Fruit fly (Drosophila melanogaster): ENCODE data around the gene side-VII.

side-VII gene

dm6 chr3R:9747272-9747874, 7.6 kb upstream of the side-VII start, which contains the start of gene CG12948 (continued):
- peak; percentile 55 for TF ChIP-seq Xbp1 (GFP tag; optimal IDR thresholded peaks at IDR 0.05)
- no peak for TF ChIP-seq luna (GFP tag; optimal IDR thresholded peaks at IDR 0.05)
- TF ChIP-seq Opbp (GFP tag; IDR thresholded peaks at IDR 0.05; ENCODE audit: partially characterized antibody), result peak; percentile 76; the same call in 2 of the 3 replicates
- TF ChIP-seq CG8089 (GFP tag; optimal IDR thresholded peaks at IDR 0.05), result no peak
- peak; percentile 4 for TF ChIP-seq CG12219 (GFP tag; optimal IDR thresholded peaks at IDR 0.05)
- peak; percentile 72 for TF ChIP-seq lilli (GFP tag; optimal IDR thresholded peaks at IDR 0.05)
- no peak for TF ChIP-seq CG11085 (GFP tag; IDR thresholded peaks at IDR 0.05)
- peak; percentile 7 for TF ChIP-seq Myb (GFP tag; optimal IDR thresholded peaks at IDR 0.05)
- 0 out of 3 replicates have a peak, but pooled peaks have one; percentile 12 for TF ChIP-seq CG11456 (GFP tag; IDR thresholded peaks at IDR 0.05)
- no peak for TF ChIP-seq CG43689 (GFP tag; IDR thresholded peaks at IDR 0.05)
- no peak for TF ChIP-seq CG8765 (GFP tag; IDR thresholded peaks at IDR 0.05)
- TF ChIP-seq Scr (GFP tag; IDR thresholded peaks at IDR 0.05; ENCODE audit: partially characterized antibody), result peak; percentile 96
- peak; percentile 66 for TF ChIP-seq B-H2 (GFP tag; optimal IDR thresholded peaks at IDR 0.05)
- TF ChIP-seq zfh1 (GFP tag; IDR thresholded peaks at IDR 0.05), result no peak; the same call in 2 of the 3 replicates
- TF ChIP-seq CG17186 (GFP tag; optimal IDR thresholded peaks at IDR 0.05), result no peak
- TF ChIP-seq NfI (GFP tag; optimal IDR thresholded peaks at IDR 0.05), result no peak
- peak; percentile 41 for TF ChIP-seq tx (GFP tag; optimal IDR thresholded peaks at IDR 0.05)
- TF ChIP-seq sd (tag; optimal IDR thresholded peaks at IDR 0.05), result no peak
- TF ChIP-seq Med (GFP tag), result peak; percentile 91
- TF ChIP-seq ato (GFP tag; IDR thresholded peaks at IDR 0.05; ENCODE audit: partially characterized antibody), result peak; percentile 63; the same call in 1 of the 2 replicates
- peak; percentile 22 for TF ChIP-seq dm (GFP tag; optimal IDR thresholded peaks at IDR 0.05)
- no peak for TF ChIP-seq gsb-n (tag; optimal IDR thresholded peaks at IDR 0.05)
- TF ChIP-seq CG12391 (tag; optimal IDR thresholded peaks at IDR 0.05), result peak; percentile 70
- TF ChIP-seq ssp (GFP tag; IDR thresholded peaks at IDR 0.05), result no peak
- TF ChIP-seq CG12155 (GFP tag; optimal IDR thresholded peaks at IDR 0.05), result peak; percentile 39
- TF ChIP-seq CG2875 (GFP tag; optimal IDR thresholded peaks at IDR 0.05), result peak; percentile 11
- TF ChIP-seq al (GFP tag; IDR thresholded peaks at IDR 0.05), result peak; percentile 42; the same call in 1 of the 2 replicates
- TF ChIP-seq disco-r (GFP tag; optimal IDR thresholded peaks at IDR 0.05), result no peak
- TF ChIP-seq kah (GFP tag; optimal IDR thresholded peaks at IDR 0.05), result no peak
- TF ChIP-seq fu2 (GFP tag; optimal IDR thresholded peaks at IDR 0.05), result peak; percentile 3
- TF ChIP-seq Oaz (GFP tag; IDR thresholded peaks at IDR 0.05), result no peak
- peak; percentile 94 for TF ChIP-seq unc-4 (GFP tag; IDR thresholded peaks at IDR 0.05; ENCODE audit: partially characterized antibody)
- TF ChIP-seq inv (GFP tag; IDR thresholded peaks at IDR 0.05; ENCODE audit: partially characterized antibody), result peak; percentile 81
- peak; percentile 16 for TF ChIP-seq pum (GFP tag; optimal IDR thresholded peaks at IDR 0.05)
- peak; percentile 22 for TF ChIP-seq Hr3 (GFP tag; optimal IDR thresholded peaks at IDR 0.05)
- TF ChIP-seq Dip2 (GFP tag; IDR thresholded peaks at IDR 0.05), result no peak
- TF ChIP-seq CG14014 (GFP tag; IDR thresholded peaks at IDR 0.05), result peak; percentile 53
- TF ChIP-seq gro (GFP tag; optimal IDR thresholded peaks at IDR 0.05), result peak; percentile 55
- peak; percentile 68 for TF ChIP-seq sug (tag; optimal IDR thresholded peaks at IDR 0.05)
- peak; percentile 76; the same call in 1 of the 3 replicates for TF ChIP-seq zen2 (GFP tag; IDR thresholded peaks at IDR 0.05; ENCODE audit: partially characterized antibody)
- peak; percentile 17 for TF ChIP-seq Nf-YB (GFP tag; optimal IDR thresholded peaks at IDR 0.05)
- peak; percentile 32 for TF ChIP-seq BtbVII (GFP tag; optimal IDR thresholded peaks at IDR 0.05)
- TF ChIP-seq sim (GFP tag; IDR thresholded peaks at IDR 0.05), result no peak
- TF ChIP-seq CG8388 (GFP tag; optimal IDR thresholded peaks at IDR 0.05), result peak; percentile 31
- TF ChIP-seq CG10543 (GFP tag; optimal IDR thresholded peaks at IDR 0.05), result peak; percentile 62
- peak; percentile 56; the same call in 1 of the 2 replicates for TF ChIP-seq klu (GFP tag; IDR thresholded peaks at IDR 0.05)
- peak; percentile 29 for TF ChIP-seq ERR (GFP tag; optimal IDR thresholded peaks at IDR 0.05)
- TF ChIP-seq CG13894 (tag; optimal IDR thresholded peaks at IDR 0.05), result no peak
- TF ChIP-seq ems (GFP tag; optimal IDR thresholded peaks at IDR 0.05), result peak; percentile 11
- no peak for TF ChIP-seq gfzf (GFP tag; optimal IDR thresholded peaks at IDR 0.05)

Data from whole organism, embryonic.